Fruit fly (Drosophila melanogaster) S2 (cell line): Measurements from ENCODE around the gene CG4456.

ENCODE experiments used
- CG8478 ChIP-seq: fragments of >200 bp; optimal IDR thresholded peaks from 2 replicates; lab custom pipeline; 2018
- CTCF ChIP-seq, 2 experiments: fragments of >200 bp; optimal IDR thresholded peaks; 2 replicates each; lab custom pipeline; 2018

The CG4456 gene

DNA sequence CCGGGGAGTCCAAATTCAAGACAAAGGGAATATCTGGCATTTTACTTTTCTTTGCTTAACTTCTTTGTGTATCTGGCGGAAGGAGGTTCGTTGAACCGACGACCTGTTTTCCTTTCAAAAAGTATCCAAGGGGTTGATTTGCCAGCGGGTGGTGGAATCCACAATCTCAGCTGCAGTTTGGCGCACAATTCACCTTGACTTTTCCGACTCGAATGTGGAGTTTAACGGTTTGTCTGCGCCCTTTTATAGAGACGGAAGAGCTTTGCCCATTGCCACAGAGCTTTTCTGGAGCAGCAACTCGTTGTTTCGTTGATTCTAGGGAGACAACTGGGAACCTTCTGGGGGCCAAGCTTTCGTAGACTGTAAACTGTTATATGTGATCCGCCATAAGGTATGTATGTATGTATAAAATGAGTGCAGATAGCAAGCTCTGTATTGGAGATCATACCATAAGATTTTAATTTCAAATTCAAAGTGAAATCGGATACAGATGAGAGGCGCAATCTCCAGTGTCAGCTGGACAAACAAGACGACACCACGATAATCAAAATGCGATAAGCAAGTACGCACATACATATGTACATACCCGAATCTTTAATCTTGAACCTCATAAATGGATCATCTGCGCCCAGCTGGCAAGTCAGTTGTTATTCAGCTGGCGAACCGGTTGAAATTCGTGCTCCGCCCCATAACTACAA is at the start of gene CG4456, which contains the start of the genes Hsp67Bc and Hsp22:
TSS of gene CG4456 (plus strand) at position 445 of the 698 bp plus-strand sequence.
TSS of gene Hsp67Bc (minus strand) at position 220 of the 698 bp plus-strand sequence.
TSS of gene Hsp22 (plus strand) at position 654 of the 698 bp plus-strand sequence.
- no peak for TF ChIP-seq CTCF (optimal IDR thresholded peaks at IDR 0.05; lab: Kevin White, UChicago)
- TF ChIP-seq CG8478 (lab: Kevin White, UChicago), result no peak

DNA sequence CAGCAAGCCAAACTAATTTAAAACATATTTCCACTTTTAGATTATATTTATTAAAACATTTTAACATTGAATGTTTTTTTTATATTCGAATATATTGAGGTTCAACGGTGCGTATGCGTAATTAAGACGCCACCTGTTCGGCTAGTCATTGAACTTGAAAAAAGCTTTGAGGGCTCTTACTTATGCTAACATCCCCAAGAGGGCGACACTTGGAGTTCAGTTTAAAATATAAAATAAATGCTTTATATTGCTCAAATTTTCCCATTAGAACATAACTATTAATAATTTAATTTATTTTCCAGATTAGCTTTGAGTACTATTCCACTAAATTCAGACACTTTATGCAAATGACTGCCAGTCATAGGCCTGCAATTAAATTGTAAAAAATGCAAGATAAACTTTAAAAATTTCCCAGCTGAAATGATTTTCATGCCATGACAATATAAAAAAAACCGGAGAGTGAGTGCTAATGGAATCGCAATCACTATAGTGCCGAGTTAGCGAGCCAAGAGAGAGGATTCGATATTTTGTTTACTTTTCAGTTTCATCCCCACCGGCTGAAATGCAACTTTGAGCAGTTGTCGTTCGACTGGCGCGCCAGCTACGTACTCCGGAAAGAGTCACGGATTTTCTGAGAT is 38.7 kb upstream of the CG4456 start, which contains the start of gene PGRP-LA:
TSS of gene PGRP-LA (plus strand) at position 588 of the 638 bp plus-strand sequence.
- peak in 1 of 2 experiments; percentile 14 for TF ChIP-seq CTCF (optimal IDR thresholded peaks at IDR 0.05; lab: Kevin White, UChicago)
- no peak for TF ChIP-seq CG8478 (lab: Kevin White, UChicago)

DNA sequence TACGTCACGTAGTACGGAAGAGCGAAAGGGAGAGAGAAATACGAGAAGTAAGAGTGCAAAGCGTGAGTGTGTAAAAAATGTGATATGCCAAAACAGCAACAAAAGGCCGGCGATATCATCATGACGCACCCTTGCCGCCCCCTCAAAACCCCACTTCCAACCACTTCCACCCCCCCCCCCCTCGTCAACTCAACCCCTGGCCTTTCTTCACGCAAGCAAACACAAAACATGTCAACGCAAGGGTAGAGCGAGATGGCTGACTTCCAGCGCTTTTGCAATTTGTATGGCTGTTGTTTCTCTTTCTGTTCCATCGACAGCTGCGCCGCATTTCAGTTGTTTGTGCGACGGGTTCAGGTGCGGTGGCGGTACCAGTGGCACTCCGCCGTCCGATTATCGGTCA is 36.8 kb upstream of the CG4456 start:
- TF ChIP-seq CTCF (optimal IDR thresholded peaks at IDR 0.05; lab: Kevin White, UChicago), result no peak
- TF ChIP-seq CG8478 (lab: Kevin White, UChicago), result no peak

DNA sequence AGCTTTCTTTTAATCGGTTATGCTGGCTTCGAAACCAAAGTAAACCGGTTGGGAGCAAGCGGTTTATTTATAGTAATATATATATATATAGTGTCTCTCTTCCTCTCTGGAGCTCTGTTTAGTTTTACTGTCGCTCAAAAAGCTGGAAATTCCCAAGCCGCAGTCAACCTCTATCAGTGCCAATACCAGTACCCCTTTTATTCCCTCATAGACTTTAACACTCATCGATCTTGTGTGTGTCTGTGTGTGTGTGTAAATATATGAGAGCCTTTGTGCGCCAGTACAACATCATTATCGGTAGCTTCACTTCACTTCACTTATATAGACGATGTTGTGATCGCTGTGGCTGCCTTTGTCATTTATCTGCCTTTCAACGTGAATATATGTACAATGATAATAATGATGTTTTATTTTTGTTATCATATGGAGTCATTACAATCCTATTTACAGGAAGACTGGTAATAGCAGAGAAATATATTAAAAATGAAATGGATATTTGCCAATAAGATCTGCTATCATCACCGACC is 34.5 kb upstream of the CG4456 start:
- TF ChIP-seq CTCF (optimal IDR thresholded peaks at IDR 0.05; lab: Kevin White, UChicago) (no peak), CG8478 (lab: Kevin White, UChicago) (no peak)

DNA sequence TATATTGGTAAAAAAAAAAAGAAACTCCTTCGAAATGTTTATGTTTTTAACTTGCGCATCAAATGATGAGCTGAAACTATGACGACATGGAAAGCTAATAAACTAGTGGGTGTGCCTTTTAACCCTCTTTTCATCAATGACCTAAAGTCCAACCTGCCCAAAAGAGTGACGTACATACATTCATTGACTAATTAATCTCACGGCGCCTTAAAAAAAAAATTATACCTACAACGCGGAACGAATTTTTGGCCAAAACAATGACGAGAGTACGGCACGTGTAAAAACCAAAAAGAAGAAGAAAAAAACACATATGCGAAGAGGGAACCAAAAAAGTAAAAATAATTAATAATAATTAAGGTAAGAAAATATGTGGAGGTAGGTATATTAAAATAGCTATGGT is 34.0 kb upstream of the CG4456 start, which contains the start of gene PGRP-LC:
TSS of gene PGRP-LC (plus strand) at position 301 of the 400 bp plus-strand sequence.
- TF ChIP-seq CG8478 (lab: Kevin White, UChicago), result no peak
- no peak for TF ChIP-seq CTCF (optimal IDR thresholded peaks at IDR 0.05; lab: Kevin White, UChicago)

DNA sequence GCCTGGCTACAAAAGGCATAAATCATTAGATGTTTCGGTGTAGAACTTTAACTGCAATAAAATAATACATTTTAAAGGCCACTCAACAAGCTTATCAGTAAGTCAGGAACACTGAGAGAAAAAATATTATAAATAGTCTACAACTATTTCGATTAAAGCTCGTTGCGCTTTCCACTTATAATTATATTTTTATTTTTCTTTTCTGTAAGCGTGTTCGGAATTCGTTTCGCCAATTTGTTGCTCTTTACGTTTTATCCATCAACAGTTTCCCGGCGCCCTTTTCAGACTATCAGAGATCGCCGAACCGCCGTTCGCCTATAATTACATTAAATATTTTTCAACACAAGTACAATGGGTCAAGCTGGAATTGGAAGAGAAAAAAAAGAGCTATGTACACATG is 33.5 kb upstream of the CG4456 start:
- TF ChIP-seq CG8478 (lab: Kevin White, UChicago) (no peak), CTCF (optimal IDR thresholded peaks at IDR 0.05; lab: Kevin White, UChicago) (no peak)

DNA sequence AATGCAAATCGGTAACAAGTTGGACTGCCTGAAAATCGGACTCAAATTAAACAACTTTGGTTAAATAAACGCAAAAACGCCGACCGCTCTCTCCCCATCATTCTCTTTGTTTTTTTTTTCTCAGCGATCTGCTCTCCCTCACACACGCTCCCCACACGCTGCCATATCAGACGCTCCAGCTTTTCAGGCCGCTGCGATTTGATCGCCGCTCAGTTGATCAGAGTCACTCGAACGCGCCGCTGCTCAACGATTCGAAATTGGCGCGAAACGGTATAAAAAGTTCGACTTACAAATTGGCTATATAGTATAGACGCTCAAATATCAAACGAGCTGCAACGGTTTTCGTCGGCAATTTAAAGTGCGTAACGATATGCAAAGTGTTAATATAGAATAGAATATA is 32.3 kb upstream of the CG4456 start:
- TF ChIP-seq CTCF (optimal IDR thresholded peaks at IDR 0.05; lab: Kevin White, UChicago), result no peak
- TF ChIP-seq CG8478 (lab: Kevin White, UChicago), result no peak

DNA sequence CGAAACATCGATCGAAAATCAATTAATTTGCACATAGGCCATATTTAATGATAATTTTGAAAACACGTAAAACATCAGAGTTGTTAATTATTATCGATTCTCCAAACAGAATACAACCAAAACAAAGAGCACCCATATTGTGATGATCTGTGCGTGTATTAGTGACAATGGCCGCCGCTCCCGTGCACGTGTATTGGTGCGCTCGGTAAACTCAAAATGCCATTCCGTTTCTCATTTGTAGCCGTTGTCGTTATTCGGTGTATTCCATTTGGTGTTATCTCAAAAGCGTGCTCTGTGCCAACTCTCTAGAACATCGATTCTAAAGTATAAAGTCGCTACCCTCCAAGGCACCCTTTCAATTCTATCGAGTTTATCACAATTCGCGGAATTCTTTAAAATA is 31.7 kb upstream of the CG4456 start:
- TF ChIP-seq CG8478 (lab: Kevin White, UChicago) (no peak), CTCF (optimal IDR thresholded peaks at IDR 0.05; lab: Kevin White, UChicago) (no peak)

DNA sequence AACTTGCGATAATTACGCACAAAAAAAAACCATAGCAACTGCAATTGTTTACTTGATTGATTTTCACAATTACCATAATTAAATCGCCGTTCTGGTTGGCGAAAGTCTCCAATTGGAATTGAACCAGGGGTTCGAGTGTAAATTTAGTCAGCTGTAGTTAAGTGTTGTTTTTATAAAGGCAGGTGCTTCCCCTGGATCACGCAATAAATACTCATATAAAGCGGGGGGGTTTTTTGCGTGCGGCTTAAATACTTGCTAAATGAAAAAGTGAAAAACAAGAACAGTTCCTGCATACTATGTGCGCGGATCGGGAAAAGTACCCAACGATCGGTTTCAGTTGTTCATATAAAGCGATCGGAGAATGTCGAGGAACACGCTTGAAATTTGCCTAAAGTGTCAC is 28.6 kb upstream of the CG4456 start:
- TF ChIP-seq CTCF (optimal IDR thresholded peaks at IDR 0.05; lab: Kevin White, UChicago) (no peak), CG8478 (lab: Kevin White, UChicago) (no peak)

DNA sequence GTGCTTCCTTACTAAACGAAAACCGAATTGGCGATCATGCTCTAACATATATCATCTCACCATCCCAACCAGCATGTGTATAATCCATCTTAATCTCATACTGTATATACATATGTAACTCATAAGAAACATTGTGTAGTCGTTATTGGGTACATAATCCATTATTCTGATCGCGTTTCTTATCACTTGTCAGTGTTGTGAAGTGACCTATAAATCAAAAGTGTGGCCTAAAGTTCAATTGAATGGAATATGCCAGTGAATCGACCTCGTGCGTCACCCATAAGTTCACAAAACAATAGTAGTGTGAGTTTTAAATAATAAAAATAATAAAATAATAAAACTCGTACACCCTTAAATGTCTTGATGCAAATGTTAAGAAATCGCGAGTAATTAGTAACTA is 27.4 kb upstream of the CG4456 start:
- no peak for TF ChIP-seq CG8478 (lab: Kevin White, UChicago)
- TF ChIP-seq CTCF (optimal IDR thresholded peaks at IDR 0.05; lab: Kevin White, UChicago), result no peak

DNA sequence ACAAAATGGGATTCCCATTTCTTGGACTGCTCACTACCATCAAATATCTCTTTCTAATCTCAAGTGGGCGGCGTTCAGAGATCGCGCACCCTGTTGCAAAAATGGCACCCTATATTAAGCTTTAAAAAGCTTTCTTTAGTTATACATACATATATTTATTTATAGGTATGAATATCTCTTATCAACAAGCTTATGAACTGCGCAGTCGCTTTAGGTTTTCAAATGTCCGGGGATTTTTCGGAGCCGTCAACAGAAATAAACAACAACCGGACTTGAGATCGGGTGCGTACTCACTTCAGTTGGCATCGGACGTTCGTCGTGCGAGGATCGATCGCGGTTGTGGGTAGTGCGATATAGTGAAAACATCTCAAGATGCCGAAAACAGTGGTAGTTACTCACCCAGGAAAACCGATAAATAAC is 23.2 kb upstream of the CG4456 start, which contains the start of gene PGRP-LF:
TSS of gene PGRP-LF (plus strand) at position 296 of the 420 bp plus-strand sequence.
- no peak for TF ChIP-seq CG8478 (lab: Kevin White, UChicago)
- TF ChIP-seq CTCF (optimal IDR thresholded peaks at IDR 0.05; lab: Kevin White, UChicago), result no peak

DNA sequence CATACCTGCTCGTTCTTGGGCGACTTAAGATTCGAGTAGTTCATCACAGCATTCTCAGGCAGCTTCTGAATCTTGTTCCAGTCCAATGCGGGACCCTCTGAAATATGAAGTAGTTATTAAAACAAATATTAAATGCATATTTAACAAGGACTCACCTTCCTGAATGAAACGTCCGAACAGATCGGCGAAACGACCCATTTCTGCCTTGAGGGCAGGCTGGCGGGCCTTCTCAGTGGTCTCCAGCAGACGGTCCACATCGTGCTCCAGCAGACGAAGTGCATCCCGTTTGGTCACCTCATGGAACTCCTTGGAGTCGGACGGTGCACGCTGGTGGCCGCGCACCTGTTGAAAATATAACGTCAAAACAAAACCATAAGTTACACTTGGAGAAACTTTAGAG is 18.8 kb upstream of the CG4456 start, which contains the start of gene CG32040:
TSS of gene CG32040 (plus strand) at position 301 of the 400 bp plus-strand sequence.
- TF ChIP-seq CG8478 (lab: Kevin White, UChicago) (no peak), CTCF (optimal IDR thresholded peaks at IDR 0.05; lab: Kevin White, UChicago) (no peak)

DNA sequence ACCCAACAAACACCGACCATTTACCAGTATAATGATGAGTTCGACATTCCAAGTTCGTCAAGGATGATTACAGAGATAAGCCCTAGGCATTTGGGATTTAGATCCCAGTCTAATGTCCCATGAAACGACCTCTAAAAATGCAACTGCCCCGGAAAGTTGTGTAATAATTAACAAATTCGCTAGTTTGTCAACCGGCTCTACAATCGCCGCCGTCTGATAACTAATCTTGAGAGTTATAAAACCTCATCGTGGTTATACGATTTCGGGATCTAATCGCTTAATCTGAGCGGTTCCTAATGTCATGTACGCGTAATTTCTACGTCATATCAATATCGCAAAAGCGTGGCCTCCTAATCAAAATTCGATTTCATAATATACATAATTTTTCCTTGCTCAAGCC is 17.0 kb upstream of the CG4456 start:
- TF ChIP-seq CTCF (optimal IDR thresholded peaks at IDR 0.05; lab: Kevin White, UChicago) (no peak), CG8478 (lab: Kevin White, UChicago) (no peak)

DNA sequence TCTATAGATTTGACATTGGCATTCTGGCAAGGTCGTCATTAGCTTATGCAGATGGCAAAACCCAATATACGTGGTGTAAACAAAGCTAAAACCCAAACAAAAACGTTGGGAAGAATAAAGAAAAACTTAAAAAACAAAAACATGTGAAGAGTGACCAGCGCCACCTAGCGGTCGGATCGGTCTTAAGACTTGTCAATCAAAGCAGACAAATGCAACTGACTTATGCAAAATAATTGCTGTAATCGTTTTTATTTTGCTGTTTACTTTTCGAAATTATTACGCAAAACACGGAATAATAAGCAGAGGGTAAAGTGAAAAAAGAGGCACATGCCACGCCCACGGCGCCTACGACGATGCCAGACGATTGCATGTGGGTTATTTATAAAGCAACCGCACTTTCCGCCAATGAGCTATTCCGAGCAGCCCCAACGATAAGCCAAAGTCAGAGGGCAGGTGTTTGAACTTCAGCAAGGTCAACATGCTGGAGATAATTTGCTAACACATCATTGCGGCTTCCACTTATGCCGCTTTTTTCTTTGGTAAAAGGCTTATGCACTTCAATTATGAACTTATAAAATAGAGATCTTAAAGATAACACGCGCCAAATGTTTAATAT is 16.3 kb upstream of the CG4456 start:
- TF ChIP-seq CG8478 (lab: Kevin White, UChicago) (no peak), CTCF (optimal IDR thresholded peaks at IDR 0.05; lab: Kevin White, UChicago) (peak; percentile 83 to 84)
